Worm (Caenorhabditis elegans) whole organism, late embryonic: ENCODE measurements around the gene F46C5.9.

Experiments
- ama-1 ChIP-seq: fragments of 150-350 bp; optimal IDR thresholded peaks from 2 replicates; lab custom pipeline; 2014
- ceh-14 ChIP-seq: sonication (generic microtip); optimal IDR thresholded peaks from 2 replicates; lab custom pipeline; 2016; ENCODE audit warnings: missing genotype, missing genetic modification characterization, missing compliant biosample characterization
- dmd-4 ChIP-seq: sonication (generic microtip); optimal IDR thresholded peaks from 2 replicates; lab custom pipeline; 2016; ENCODE audit warnings: borderline replicate concordance, missing genetic modification characterization, missing compliant biosample characterization
- ets-4 ChIP-seq: sonication (generic microtip); optimal IDR thresholded peaks from 2 replicates; lab custom pipeline; 2016; ENCODE audit warnings: missing genetic modification characterization, missing compliant biosample characterization
- fax-1 ChIP-seq: sonication (generic microtip); optimal IDR thresholded peaks from 2 replicates; lab custom pipeline; 2016; ENCODE audit warnings: missing genotype, missing genetic modification characterization, missing compliant biosample characterization
- nfya-1 ChIP-seq: sonication (generic microtip); optimal IDR thresholded peaks from 2 replicates; lab custom pipeline; 2017; ENCODE audit warnings: missing genetic modification characterization, mild to moderate bottlenecking, missing compliant biosample characterization, antibody characterized with exemption, moderate library complexity
- nhr-232 ChIP-seq: sonication (generic microtip); optimal IDR thresholded peaks from 2 replicates; lab custom pipeline; 2016; ENCODE audit warnings: missing genetic modification characterization, missing compliant biosample characterization
- npax-4 ChIP-seq: sonication (generic microtip); optimal IDR thresholded peaks from 2 replicates; lab custom pipeline; 2016; ENCODE audit warnings: missing genetic modification characterization, missing compliant biosample characterization
- pha-4 ChIP-seq: fragments of 150-350 bp; optimal IDR thresholded peaks from 2 replicates; lab custom pipeline; 2018; ENCODE audit warnings: missing biosample characterization, missing genetic modification reagents, missing genetic modification characterization
- rnt-1 ChIP-seq: sonication (generic microtip); optimal IDR thresholded peaks from 2 replicates; lab custom pipeline; 2016; ENCODE audit warnings: missing genetic modification characterization, missing compliant biosample characterization
- sox-4 ChIP-seq: sonication (generic microtip); optimal IDR thresholded peaks from 2 replicates; lab custom pipeline; 2017; ENCODE audit warnings: mild to moderate bottlenecking, missing genetic modification characterization, inconsistent platforms, missing compliant biosample characterization
- tbx-2 ChIP-seq: sonication (generic microtip); optimal IDR thresholded peaks from 2 replicates; lab custom pipeline; 2016; ENCODE audit warnings: missing genetic modification characterization, missing compliant biosample characterization

DNA sequence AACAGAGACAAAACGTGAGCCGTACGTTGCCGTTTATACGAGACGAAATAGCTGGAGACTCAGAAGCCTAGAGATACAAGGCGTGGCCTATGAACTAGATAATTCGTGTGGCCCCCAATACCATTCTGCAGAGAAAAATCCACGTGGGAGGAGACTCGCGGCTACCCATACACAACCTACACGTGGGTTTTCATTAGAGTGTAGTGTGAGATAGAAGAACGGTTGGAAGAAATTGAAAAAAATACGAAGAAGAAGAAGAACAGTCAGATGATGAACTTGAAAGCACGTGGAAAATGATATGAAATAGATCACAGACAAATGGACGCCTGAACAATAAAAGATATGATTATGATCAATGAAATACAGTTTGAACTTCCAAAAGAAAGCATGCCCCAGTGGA lies 45.4 kb downstream of the F46C5.9 start:
- TF ChIP-seq rnt-1 (tag; lab: Kevin White, UChicago), result no peak
- no peak for TF ChIP-seq fax-1 (tag; lab: Kevin White, UChicago)
- no peak for TF ChIP-seq dmd-4 (tag; lab: Kevin White, UChicago)
- TF ChIP-seq npax-4, result no peak
- TF ChIP-seq ets-4 (tag; lab: Kevin White, UChicago), result no peak
- no peak for TF ChIP-seq tbx-2 (tag; lab: Kevin White, UChicago)
- TF ChIP-seq ama-1, result no peak
- no peak for TF ChIP-seq ceh-14 (tag; lab: Kevin White, UChicago)
- TF ChIP-seq pha-4 (tag; lab: Kevin White, UChicago), result no peak
- no peak for TF ChIP-seq sox-4 (tag; lab: Kevin White, UChicago)
- no peak for TF ChIP-seq nhr-232 (tag; lab: Kevin White, UChicago)
- no peak for TF ChIP-seq nfya-1 (tag; lab: Kevin White, UChicago)
